Worm (Caenorhabditis elegans) whole organism, L4 larva: ENCODE data around the gene fbxa-88.

Source experiments
- F26F4.8 ChIP-seq: fragments of 200-800 bp; sonication (Bioruptor generic); conservative IDR thresholded peaks from 2 replicates; pipeline ENCODE4 v1.3.6; 2022; ENCODE audit warnings: missing genetic modification characterization, missing compliant biosample characterization
- ceh-44 ChIP-seq: fragments of 200-800 bp; sonication (Bioruptor generic); IDR thresholded peaks from 2 replicates; pipeline ENCODE4 v1.3.6; 2022; ENCODE audit warnings: missing genetic modification reagents, missing genetic modification characterization, missing compliant biosample characterization
- dmd-9 ChIP-seq: fragments of 200-800 bp; sonication (Bioruptor generic); IDR thresholded peaks from 2 replicates; pipeline ENCODE4 v1.3.6; 2022; ENCODE audit warnings: missing genetic modification reagents, missing genetic modification characterization, missing compliant biosample characterization
- mdl-1 ChIP-seq, 2 experiments: fragments of 150-350 bp in 1 of 2; sonication (generic microtip) in 1 of 2; optimal IDR thresholded peaks; 2 replicates each; lab custom pipeline; 2014 to 2017; ENCODE audit warnings: missing biosample characterization in 2 of 2, missing genetic modification characterization in 2 of 2
- nhr-102 ChIP-seq: sonication (generic microtip); optimal IDR thresholded peaks from 2 replicates; lab custom pipeline; 2016; ENCODE audit warnings: mild to moderate bottlenecking, missing genetic modification characterization, moderate library complexity, missing compliant biosample characterization
- nhr-76 ChIP-seq: fragments of 150-350 bp; optimal IDR thresholded peaks from 2 replicates; lab custom pipeline; 2014; ENCODE audit warnings: missing biosample characterization, missing genetic modification characterization
- nhr-77 ChIP-seq: fragments of 150-350 bp; optimal IDR thresholded peaks from 2 replicates; lab custom pipeline; 2014; ENCODE audit warnings: missing biosample characterization, missing genetic modification characterization
- unc-39 ChIP-seq: sonication (generic microtip); optimal IDR thresholded peaks from 2 replicates; lab custom pipeline; 2017; ENCODE audit warnings: missing biosample characterization, missing genetic modification characterization
- unc-62 ChIP-seq, 3 experiments: fragments of 150-350 bp in 1 of 3; sonication (generic microtip); optimal IDR thresholded peaks in 2 of 3; peaks in 1 of 3; 1 replicate in 1 of 3; 2 replicates in 2 of 3; lab custom pipeline; 2014 to 2017; ENCODE audit warnings: missing biosample characterization in 3 of 3, missing genetic modification characterization in 3 of 3, missing genetic modification reagents in 3 of 3, missing genotype in 1 of 3

DNA sequence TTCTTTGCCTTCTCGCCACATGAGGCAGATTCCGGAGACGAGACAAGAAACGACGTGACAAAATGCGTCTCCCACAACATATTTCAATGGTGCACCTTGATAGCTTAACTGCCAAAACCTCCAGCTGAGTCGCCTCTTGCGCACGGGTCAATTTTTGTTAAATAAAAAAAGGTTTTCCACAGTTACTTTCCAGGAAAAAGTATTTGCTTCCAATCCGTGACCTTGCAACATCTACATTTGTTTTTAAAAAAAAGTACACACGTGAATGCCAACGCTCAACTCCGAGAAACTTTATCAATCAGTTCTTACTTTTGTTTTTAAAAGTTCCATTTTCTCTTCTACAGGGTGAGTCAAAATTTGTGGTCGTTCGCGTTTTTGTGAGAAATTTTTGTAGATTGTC is 48.6 kb downstream of the fbxa-88 start, which contains the start of gene F22B8.7:
- TF ChIP-seq mdl-1 (tag; optimal IDR thresholded peaks at IDR 0.05; lab: Kevin White, UChicago) (no peak), dmd-9 (no peak), unc-39 (tag; lab: Kevin White, UChicago) (no peak), nhr-76 (no peak), ceh-44 (GFP tag; lab: Robert Waterston, UW) (no peak), F26F4.8 (GFP tag; lab: Robert Waterston, UW) (no peak), unc-62 (GFP tag; optimal IDR thresholded peaks at IDR 0.05 in 1 of 2; lab: Kevin White, UChicago) (no peak), unc-62 (tag; optimal IDR thresholded peaks at IDR 0.05; lab: Kevin White, UChicago) (no peak), nhr-77 (tag; lab: Kevin White, UChicago) (no peak), nhr-102 (tag; lab: Kevin White, UChicago) (no peak)
